Worm (Caenorhabditis elegans) whole organism, mixed stage, embryonic: ENCODE measurements around the gene R08F11.4.

Source experiments
- bed-3 ChIP-seq: fragments of 200-800 bp; sonication (Bioruptor generic); optimal IDR thresholded peaks from 3 replicates; lab custom pipeline; 2018; ENCODE audit warnings: mild to moderate bottlenecking, missing genetic modification characterization, moderate library complexity, missing compliant biosample characterization
- blmp-1 ChIP-seq: fragments of 150-350 bp; optimal IDR thresholded peaks from 2 replicates; lab custom pipeline; 2014; ENCODE audit warnings: missing biosample characterization, missing genetic modification characterization
- ces-1 ChIP-seq: fragments of 150-350 bp; optimal IDR thresholded peaks from 2 replicates; lab custom pipeline; 2014; ENCODE audit warnings: missing biosample characterization, missing genetic modification reagents, missing genetic modification characterization
- drap-1 ChIP-seq: fragments of 200-800 bp; sonication (Bioruptor generic); optimal IDR thresholded peaks from 3 replicates; lab custom pipeline; 2018; ENCODE audit warnings: mild to moderate bottlenecking, missing genetic modification characterization, missing compliant biosample characterization
- elt-1 ChIP-seq: sonication (generic microtip); optimal IDR thresholded peaks from 2 replicates; lab custom pipeline; 2017; ENCODE audit warnings: missing genetic modification characterization, mild to moderate bottlenecking, missing compliant biosample characterization, antibody characterized with exemption, moderate library complexity, borderline replicate concordance; ENCODE audit not compliant: insufficient read depth
- elt-3 ChIP-seq: fragments of 150-350 bp; optimal IDR thresholded peaks from 2 replicates; lab custom pipeline; 2014; ENCODE audit warnings: missing biosample characterization, missing genetic modification characterization
- lsy-2 ChIP-seq: fragments of 150-350 bp; optimal IDR thresholded peaks from 2 replicates; lab custom pipeline; 2014; ENCODE audit warnings: missing biosample characterization, missing genetic modification characterization
- mab-5 ChIP-seq: fragments of 150-350 bp; optimal IDR thresholded peaks from 2 replicates; lab custom pipeline; 2014; ENCODE audit warnings: missing biosample characterization, missing genetic modification characterization
- nhr-237 ChIP-seq: fragments of 150-350 bp; optimal IDR thresholded peaks from 2 replicates; lab custom pipeline; 2014; ENCODE audit warnings: missing biosample characterization, missing genetic modification characterization
- nhr-28 ChIP-seq: fragments of 150-350 bp; optimal IDR thresholded peaks from 2 replicates; lab custom pipeline; 2014; ENCODE audit warnings: missing biosample characterization, missing genetic modification characterization
- nhr-76 ChIP-seq: sonication (generic microtip); optimal IDR thresholded peaks from 2 replicates; lab custom pipeline; 2017; ENCODE audit warnings: missing biosample characterization, missing genetic modification characterization

DNA sequence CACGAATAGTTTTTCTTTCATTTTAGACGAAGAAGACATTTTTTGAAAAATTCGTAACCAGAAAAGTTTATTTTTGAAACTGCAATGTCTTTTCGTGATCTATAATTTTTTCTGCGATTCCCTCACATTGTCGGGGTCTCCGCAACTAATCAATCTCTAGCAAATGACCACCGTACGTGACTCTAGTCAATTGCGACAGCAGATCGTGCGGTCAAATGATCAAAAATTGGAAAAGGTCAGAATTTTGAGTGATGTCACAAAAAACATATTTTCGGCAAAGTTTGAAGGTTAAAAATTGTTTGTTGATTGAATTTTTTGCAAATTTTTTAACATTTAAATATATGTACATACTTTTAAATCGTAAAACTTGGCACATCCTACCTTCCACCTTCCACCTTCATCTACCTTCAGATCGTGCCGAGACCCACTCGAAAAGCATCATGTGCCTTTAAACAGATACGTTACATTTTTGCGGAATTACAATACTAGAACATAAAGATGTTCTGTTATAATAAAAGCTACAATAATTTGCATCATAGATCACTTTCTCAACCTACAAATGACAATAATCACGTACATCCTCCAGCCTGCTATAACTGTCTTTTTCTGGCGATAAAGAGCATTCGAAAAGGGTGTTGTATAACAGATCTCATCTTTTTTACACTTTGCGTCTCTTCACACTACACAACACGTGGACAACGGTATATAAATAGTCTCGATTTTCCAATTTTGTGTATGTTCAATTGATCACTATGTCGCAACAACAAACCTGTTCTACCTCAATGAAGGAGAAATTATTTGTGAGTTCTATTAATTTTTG is 33.7 kb downstream of the R08F11.4 start, which contains the start of the genes R08E5.1 and rips-1:
- TF ChIP-seq bed-3 (GFP tag; lab: Kevin White, UChicago) (no peak), nhr-28 (tag; lab: Kevin White, UChicago) (no peak), blmp-1 (tag; lab: Kevin White, UChicago) (no peak), nhr-237 (tag; lab: Kevin White, UChicago) (no peak), ces-1 (GFP tag; lab: Kevin White, UChicago) (no peak), elt-1 (tag; lab: Kevin White, UChicago) (no peak), elt-3 (tag; lab: Kevin White, UChicago) (no peak), lsy-2 (tag; lab: Kevin White, UChicago) (no peak), nhr-76 (no peak), mab-5 (tag; lab: Kevin White, UChicago) (no peak), drap-1 (no peak)
